Fruit fly (Drosophila melanogaster): Measurements from ENCODE around the gene rg.

Gene rg

DNA sequence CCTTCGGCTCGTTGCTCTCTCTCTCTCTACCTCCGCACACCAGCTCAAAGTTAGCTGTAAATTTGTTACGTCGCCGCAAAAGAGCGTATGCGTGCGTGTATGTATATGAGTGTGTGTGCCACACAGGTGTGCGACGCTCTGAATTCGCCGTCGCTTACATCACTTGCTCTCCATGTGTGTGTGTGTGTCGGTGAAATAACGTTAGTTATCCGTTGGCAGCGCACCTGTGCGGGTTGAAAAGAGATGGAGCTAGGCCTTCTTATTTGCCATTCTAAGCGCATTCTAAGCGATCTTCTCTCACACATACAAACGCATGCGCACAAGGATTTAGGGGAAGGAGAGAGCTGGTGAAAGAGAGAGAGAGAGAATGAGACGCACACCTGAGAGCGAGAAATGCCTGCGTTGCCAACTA is 38.7 kb upstream of the rg start (continued):
- TF ChIP-seq esg (GFP tag; conservative IDR thresholded peaks at IDR 0.05), result no peak
- TF ChIP-seq ftz-f1 (GFP tag; optimal IDR thresholded peaks at IDR 0.05), result no peak
- TF ChIP-seq tio (GFP tag; optimal IDR thresholded peaks at IDR 0.05), result no peak
- TF ChIP-seq Mrtf (GFP tag; IDR thresholded peaks at IDR 0.05), result no peak
- no peak for TF ChIP-seq p53 (GFP tag; optimal IDR thresholded peaks at IDR 0.05)
- no peak for TF ChIP-seq CG12299 (tag; optimal IDR thresholded peaks at IDR 0.05)
- peak; percentile 71 for TF ChIP-seq pros (GFP tag; optimal IDR thresholded peaks at IDR 0.05)
- TF ChIP-seq ab (GFP tag; optimal IDR thresholded peaks at IDR 0.05), result no peak
- TF ChIP-seq CG10274 (GFP tag; optimal IDR thresholded peaks at IDR 0.05), result no peak
- TF ChIP-seq Blimp-1 (GFP tag; optimal IDR thresholded peaks at IDR 0.05), result no peak
- peak in 1 of 2 experiments; percentile 58 for TF ChIP-seq insv (GFP tag; optimal IDR thresholded peaks at IDR 0.05)
- no peak for TF ChIP-seq nom (GFP tag; optimal IDR thresholded peaks at IDR 0.05)
- TF ChIP-seq NFAT (GFP tag; IDR thresholded peaks at IDR 0.05), result no peak
- TF ChIP-seq kni (GFP tag; optimal IDR thresholded peaks at IDR 0.05), result peak; percentile 61
- no peak for TF ChIP-seq CG10366 (GFP tag; IDR thresholded peaks at IDR 0.05)
- peak; percentile 15; the same call in 1 of the 2 replicates for TF ChIP-seq Adf1 (GFP tag; IDR thresholded peaks at IDR 0.05)
- TF ChIP-seq Bgb (GFP tag; IDR thresholded peaks at IDR 0.05; ENCODE audit: partially characterized antibody), result no peak
- no peak for TF ChIP-seq CG1024 (GFP tag; IDR thresholded peaks at IDR 0.05)
- TF ChIP-seq CG4854 (GFP tag; optimal IDR thresholded peaks at IDR 0.05), result no peak
- TF ChIP-seq trem (tag; optimal IDR thresholded peaks at IDR 0.05), result no peak
- TF ChIP-seq CG11695 (GFP tag; IDR thresholded peaks at IDR 0.05), result no peak
- TF ChIP-seq sim (GFP tag; IDR thresholded peaks at IDR 0.05), result no peak
- no peak for TF ChIP-seq wek (GFP tag; optimal IDR thresholded peaks at IDR 0.05)
- TF ChIP-seq Dref (GFP tag; IDR thresholded peaks at IDR 0.05), result no peak
- TF ChIP-seq Spps (tag; optimal IDR thresholded peaks at IDR 0.05), result no peak
- TF ChIP-seq Jarid2 (GFP tag; optimal IDR thresholded peaks at IDR 0.05), result no peak
- no peak for TF ChIP-seq chn (GFP tag; optimal IDR thresholded peaks at IDR 0.05)
- TF ChIP-seq kay (GFP tag; optimal IDR thresholded peaks at IDR 0.05), result no peak
- TF ChIP-seq E2f2 (GFP tag; IDR thresholded peaks at IDR 0.05), result no peak
- no peak for TF ChIP-seq Ada2b (GFP tag; IDR thresholded peaks at IDR 0.05)
- TF ChIP-seq CG17361 (GFP tag; IDR thresholded peaks at IDR 0.05), result 0 out of 3 replicates have a peak, but pooled peaks have one; percentile 3
- TF ChIP-seq emc (GFP tag; optimal IDR thresholded peaks at IDR 0.05), result no peak
- TF ChIP-seq aop (GFP tag; IDR thresholded peaks at IDR 0.05), result no peak
- no peak for TF ChIP-seq rib (GFP tag; IDR thresholded peaks at IDR 0.05)
- TF ChIP-seq CG8359 (GFP tag; optimal IDR thresholded peaks at IDR 0.05; ENCODE audit: borderline replicate concordance), result no peak
- no peak for TF ChIP-seq CG15269 (tag; optimal IDR thresholded peaks at IDR 0.05)
- peak; percentile 2 for TF ChIP-seq CG12769 (tag; optimal IDR thresholded peaks at IDR 0.05)
- TF ChIP-seq Ets65A (GFP tag), result no peak
- TF ChIP-seq ssp (GFP tag; IDR thresholded peaks at IDR 0.05), result no peak
- TF ChIP-seq CG17802 (tag; optimal IDR thresholded peaks at IDR 0.05), result no peak
- no peak for TF ChIP-seq Dip3 (GFP tag; optimal IDR thresholded peaks at IDR 0.05)
- no peak for TF ChIP-seq hbn (GFP tag; IDR thresholded peaks at IDR 0.05; ENCODE audit: partially characterized antibody)
- TF ChIP-seq Elba2 (GFP tag; optimal IDR thresholded peaks at IDR 0.05), result peak; percentile 97
- TF ChIP-seq dati (GFP tag; IDR thresholded peaks at IDR 0.05), result no peak
- TF ChIP-seq inv (GFP tag; IDR thresholded peaks at IDR 0.05; ENCODE audit: partially characterized antibody), result no peak
- TF ChIP-seq CG8089 (GFP tag; optimal IDR thresholded peaks at IDR 0.05), result no peak
- TF ChIP-seq dysf (GFP tag; IDR thresholded peaks at IDR 0.05), result no peak
- TF ChIP-seq ham (GFP tag; IDR thresholded peaks at IDR 0.05), result no peak
- no peak for TF ChIP-seq Eip74EF (GFP tag; optimal IDR thresholded peaks at IDR 0.05)
- TF ChIP-seq fd96Cb (tag; optimal IDR thresholded peaks at IDR 0.05), result no peak
- TF ChIP-seq CG9215 (GFP tag; IDR thresholded peaks at IDR 0.05), result no peak
- TF ChIP-seq CG12219 (GFP tag; optimal IDR thresholded peaks at IDR 0.05), result no peak

All from whole organism, embryonic.